Worm (Caenorhabditis elegans) whole organism, L4 larva: ENCODE data around the gene K08F9.3.

ENCODE experiments used
- D1046.2 ChIP-seq: fragments of 200-800 bp; sonication (Bioruptor generic); IDR thresholded peaks from 2 replicates; pipeline ENCODE4 v1.3.6; 2022; ENCODE audit warnings: missing genetic modification characterization, missing compliant biosample characterization
- F10B5.3 ChIP-seq: sonication (generic microtip); optimal IDR thresholded peaks from 2 replicates; lab custom pipeline; 2016; ENCODE audit warnings: mild to moderate bottlenecking, missing genetic modification characterization, missing compliant biosample characterization
- F26F4.8 ChIP-seq: fragments of 200-800 bp; sonication (Bioruptor generic); conservative IDR thresholded peaks from 2 replicates; pipeline ENCODE4 v1.3.6; 2022; ENCODE audit warnings: missing genetic modification characterization, missing compliant biosample characterization
- F44E2.7 ChIP-seq: fragments of 200-800 bp; sonication (Bioruptor generic); IDR thresholded peaks from 2 replicates; pipeline ENCODE4 v2.1.2; 2022; ENCODE audit warnings: missing genetic modification characterization, missing compliant biosample characterization
- Y105C5A.15 ChIP-seq: fragments of 200-800 bp; sonication (Bioruptor generic); IDR thresholded peaks from 2 replicates; pipeline ENCODE4 v1.3.6; 2022; ENCODE audit warnings: missing genetic modification characterization, missing compliant biosample characterization
- ZK337.2 ChIP-seq: fragments of 200-800 bp; sonication (Bioruptor generic); IDR thresholded peaks from 2 replicates; pipeline ENCODE4 v1.3.6; 2022; ENCODE audit warnings: missing genetic modification reagents, missing genetic modification characterization, missing compliant biosample characterization
- ZK546.5 ChIP-seq, 2 experiments: sonication (generic microtip); optimal IDR thresholded peaks; 2 replicates each; lab custom pipeline; 2017; ENCODE audit warnings: missing biosample characterization in 2 of 2, missing genetic modification characterization in 2 of 2
- aha-1 ChIP-seq: fragments of 150-350 bp; peaks from one replicate; lab custom pipeline; 2014; ENCODE audit warnings: missing biosample characterization, missing genetic modification characterization
- aly-2 ChIP-seq: sonication (generic microtip); optimal IDR thresholded peaks from 2 replicates; lab custom pipeline; 2018; ENCODE audit warnings: missing biosample characterization, missing genetic modification characterization
- ama-1 ChIP-seq: fragments of 150-350 bp; optimal IDR thresholded peaks from 2 replicates; lab custom pipeline; 2014; ENCODE audit warnings: inconsistent platforms, mixed read lengths
- arid-1 ChIP-seq: fragments of 200-800 bp; sonication (Bioruptor generic); conservative IDR thresholded peaks from 2 replicates; pipeline ENCODE4 v1.3.6; 2022; ENCODE audit warnings: missing genetic modification reagents, missing genetic modification characterization, missing compliant biosample characterization
- ceh-28 ChIP-seq: fragments of 150-350 bp; optimal IDR thresholded peaks from 2 replicates; lab custom pipeline; 2014; ENCODE audit warnings: missing biosample characterization, missing genetic modification reagents, missing genetic modification characterization
- ceh-44 ChIP-seq: fragments of 200-800 bp; sonication (Bioruptor generic); IDR thresholded peaks from 2 replicates; pipeline ENCODE4 v1.3.6; 2022; ENCODE audit warnings: missing genetic modification reagents, missing genetic modification characterization, missing compliant biosample characterization
- ceh-62 ChIP-seq: sonication (generic microtip); optimal IDR thresholded peaks from 2 replicates; lab custom pipeline; 2017; ENCODE audit warnings: missing biosample characterization, missing genetic modification characterization
- daf-12 ChIP-seq: fragments of 150-350 bp; optimal IDR thresholded peaks from 2 replicates; lab custom pipeline; 2014; ENCODE audit warnings: missing biosample characterization, missing genetic modification reagents, missing genetic modification characterization
- daf-16 ChIP-seq, 3 experiments: sonication (generic microtip); optimal IDR thresholded peaks; 2 replicates each; lab custom pipeline; 2016 to 2017; ENCODE audit warnings: missing genetic modification characterization in 3 of 3, missing genetic modification reagents in 3 of 3, mild to moderate bottlenecking in 2 of 3, missing compliant biosample characterization in 2 of 3, missing biosample characterization in 1 of 3, moderate library complexity in 1 of 3
- daf-19 ChIP-seq: fragments of 200-800 bp; sonication (Bioruptor generic); conservative IDR thresholded peaks from 2 replicates; pipeline ENCODE4 v1.3.6; 2022; ENCODE audit warnings: missing genetic modification characterization, missing compliant biosample characterization
- daf-8 ChIP-seq: fragments of 200-800 bp; sonication (Bioruptor generic); IDR thresholded peaks from 2 replicates; pipeline ENCODE4 v1.3.6; 2022; ENCODE audit warnings: missing genetic modification characterization, missing compliant biosample characterization
- dmd-6 ChIP-seq: fragments of 200-800 bp; sonication (Bioruptor generic); IDR thresholded peaks from 2 replicates; pipeline ENCODE4 v1.3.6; 2022; ENCODE audit warnings: missing genetic modification reagents, missing genetic modification characterization, missing compliant biosample characterization
- dmd-9 ChIP-seq: fragments of 200-800 bp; sonication (Bioruptor generic); IDR thresholded peaks from 2 replicates; pipeline ENCODE4 v1.3.6; 2022; ENCODE audit warnings: missing genetic modification reagents, missing genetic modification characterization, missing compliant biosample characterization
- dpl-1 ChIP-seq: fragments of 150-350 bp; optimal IDR thresholded peaks from 2 replicates; lab custom pipeline; 2014; ENCODE audit warnings: missing biosample characterization, missing genetic modification reagents, missing genetic modification characterization
- dve-1 ChIP-seq: sonication (generic microtip); optimal IDR thresholded peaks from 2 replicates; lab custom pipeline; 2017; ENCODE audit warnings: antibody characterized with exemption, mild to moderate bottlenecking, missing genetic modification characterization, missing compliant biosample characterization; ENCODE audit not compliant: insufficient read depth
- egl-43 ChIP-seq: fragments of 200-800 bp; sonication (Bioruptor generic); IDR thresholded peaks from 2 replicates; pipeline ENCODE4 v1.3.6; 2022; ENCODE audit warnings: missing genetic modification reagents, missing genetic modification characterization, missing compliant biosample characterization
- fkh-10 ChIP-seq: fragments of 150-350 bp; optimal IDR thresholded peaks from 2 replicates; lab custom pipeline; 2014; ENCODE audit warnings: missing biosample characterization, missing genetic modification reagents, missing genetic modification characterization
- fos-1 ChIP-seq: fragments of 150-350 bp; optimal IDR thresholded peaks from 2 replicates; lab custom pipeline; 2014; ENCODE audit warnings: missing biosample characterization, missing genetic modification characterization
- gei-8 ChIP-seq: fragments of 200-800 bp; sonication (Bioruptor generic); optimal IDR thresholded peaks from 2 replicates; lab custom pipeline; 2018; ENCODE audit warnings: mild to moderate bottlenecking, missing genetic modification characterization, missing compliant biosample characterization
- hlh-30 ChIP-seq: sonication (generic microtip); optimal IDR thresholded peaks from 2 replicates; lab custom pipeline; 2017; ENCODE audit warnings: antibody characterized with exemption, mild to moderate bottlenecking, missing genetic modification characterization, missing compliant biosample characterization; ENCODE audit not compliant: insufficient read depth
- hmg-1.1 ChIP-seq: fragments of 200-800 bp; sonication (Bioruptor generic); IDR thresholded peaks from 2 replicates; pipeline ENCODE4 v1.3.6; 2022; ENCODE audit warnings: missing genetic modification reagents, missing genetic modification characterization, missing compliant biosample characterization
- lim-7 ChIP-seq: fragments of 200-800 bp; sonication (Bioruptor generic); IDR thresholded peaks from 2 replicates; pipeline ENCODE4 v1.3.6; 2022; ENCODE audit warnings: missing genetic modification characterization, missing compliant biosample characterization
- lin-15B ChIP-seq: fragments of 150-350 bp; sonication (generic microtip); optimal IDR thresholded peaks from 3 replicates; lab custom pipeline; 2014; ENCODE audit warnings: missing biosample characterization, missing genetic modification characterization
- lin-38 ChIP-seq: fragments of 200-800 bp; sonication (Bioruptor generic); IDR thresholded peaks from 2 replicates; pipeline ENCODE4 v1.3.6; 2022; ENCODE audit warnings: missing genetic modification reagents, missing genetic modification characterization, missing compliant biosample characterization
- lin-39 ChIP-seq: fragments of 150-350 bp; optimal IDR thresholded peaks from 2 replicates; lab custom pipeline; 2014; ENCODE audit warnings: missing biosample characterization, missing genetic modification reagents, missing genetic modification characterization
- lsy-2 ChIP-seq, 2 experiments: fragments of 150-350 bp in 1 of 2; sonication (generic microtip) in 1 of 2; optimal IDR thresholded peaks; 2 replicates each; lab custom pipeline; 2014 to 2017; ENCODE audit warnings: missing biosample characterization in 2 of 2, missing genetic modification characterization in 2 of 2
- madf-9 ChIP-seq: fragments of 200-800 bp; sonication (Bioruptor generic); conservative IDR thresholded peaks from 2 replicates; pipeline ENCODE4 v1.3.6; 2022; ENCODE audit warnings: missing genetic modification reagents, missing genetic modification characterization, missing compliant biosample characterization
- mep-1 ChIP-seq: fragments of 150-350 bp; sonication (generic microtip); optimal IDR thresholded peaks from 3 replicates; lab custom pipeline; 2014; ENCODE audit warnings: missing biosample characterization, missing genetic modification characterization
- mes-2 ChIP-seq: sonication (generic microtip); optimal IDR thresholded peaks from 2 replicates; lab custom pipeline; 2016; ENCODE audit warnings: missing genotype, mild to moderate bottlenecking, missing genetic modification characterization, missing compliant biosample characterization; ENCODE audit not compliant: poor library complexity, severe bottlenecking
- mxl-3 ChIP-seq: fragments of 200-800 bp; sonication (Bioruptor generic); optimal IDR thresholded peaks from 2 replicates; lab custom pipeline; 2018; ENCODE audit warnings: mild to moderate bottlenecking, missing genetic modification characterization, missing compliant biosample characterization
- nhr-11 ChIP-seq: fragments of 150-350 bp; optimal IDR thresholded peaks from 2 replicates; lab custom pipeline; 2014; ENCODE audit warnings: missing biosample characterization, missing genetic modification characterization
- nhr-6 ChIP-seq: fragments of 150-350 bp; optimal IDR thresholded peaks from 2 replicates; lab custom pipeline; 2014; ENCODE audit warnings: missing biosample characterization, missing genetic modification characterization
- pha-4 ChIP-seq, 2 experiments: fragments of 150-350 bp in 1 of 2; fragments of 200-800 bp in 1 of 2; sonication (Bioruptor generic) in 1 of 2; IDR thresholded peaks in 1 of 2; optimal IDR thresholded peaks in 1 of 2; 2 replicates each; pipeline versions ENCODE4 v1.3.6 to Lab custom; 2014 to 2022; ENCODE audit warnings: missing genetic modification characterization in 2 of 2, missing genetic modification reagents in 2 of 2, missing biosample characterization in 1 of 2, missing compliant biosample characterization in 1 of 2
- sdz-12 ChIP-seq: fragments of 200-800 bp; sonication (Bioruptor generic); optimal IDR thresholded peaks from 2 replicates; lab custom pipeline; 2018; ENCODE audit warnings: mild to moderate bottlenecking, missing genetic modification characterization, missing compliant biosample characterization
- set-16 ChIP-seq: fragments of 200-800 bp; sonication (Bioruptor generic); IDR thresholded peaks from 2 replicates; pipeline ENCODE4 v1.3.6; 2022; ENCODE audit warnings: missing genetic modification reagents, missing genetic modification characterization, missing compliant biosample characterization
- snpc-1.2 ChIP-seq: fragments of 200-800 bp; sonication (Bioruptor generic); IDR thresholded peaks from 2 replicates; pipeline ENCODE4 v1.3.6; 2022; ENCODE audit warnings: missing genetic modification reagents, missing genetic modification characterization, missing compliant biosample characterization
- tag-97 ChIP-seq: fragments of 200-800 bp; sonication (Bioruptor generic); IDR thresholded peaks from 2 replicates; pipeline ENCODE4 v1.3.6; 2022; ENCODE audit warnings: missing genetic modification characterization, missing compliant biosample characterization
- tra-1 ChIP-seq: fragments of 200-800 bp; sonication (Bioruptor generic); IDR thresholded peaks from 2 replicates; pipeline ENCODE4 v1.3.6; 2022; ENCODE audit warnings: missing genetic modification reagents, missing genetic modification characterization, missing compliant biosample characterization
- vab-7 ChIP-seq: fragments of 200-800 bp; sonication (Bioruptor generic); IDR thresholded peaks from 2 replicates; pipeline ENCODE4 v1.3.6; 2022; ENCODE audit warnings: missing genetic modification reagents, missing genetic modification characterization, missing compliant biosample characterization
- zfp-2 ChIP-seq: sonication (generic microtip); optimal IDR thresholded peaks from 2 replicates; lab custom pipeline; 2016; ENCODE audit warnings: mild to moderate bottlenecking, missing genetic modification characterization, missing compliant biosample characterization
- zfp-3 ChIP-seq: fragments of 200-800 bp; sonication (Bioruptor generic); conservative IDR thresholded peaks from 2 replicates; pipeline ENCODE4 v1.3.6; 2022; ENCODE audit warnings: missing genetic modification reagents, missing genetic modification characterization, missing compliant biosample characterization
- ztf-11 ChIP-seq: fragments of 150-350 bp; optimal IDR thresholded peaks from 2 replicates; lab custom pipeline; 2014; ENCODE audit warnings: missing biosample characterization, missing genetic modification characterization

The K08F9.3 gene

DNA sequence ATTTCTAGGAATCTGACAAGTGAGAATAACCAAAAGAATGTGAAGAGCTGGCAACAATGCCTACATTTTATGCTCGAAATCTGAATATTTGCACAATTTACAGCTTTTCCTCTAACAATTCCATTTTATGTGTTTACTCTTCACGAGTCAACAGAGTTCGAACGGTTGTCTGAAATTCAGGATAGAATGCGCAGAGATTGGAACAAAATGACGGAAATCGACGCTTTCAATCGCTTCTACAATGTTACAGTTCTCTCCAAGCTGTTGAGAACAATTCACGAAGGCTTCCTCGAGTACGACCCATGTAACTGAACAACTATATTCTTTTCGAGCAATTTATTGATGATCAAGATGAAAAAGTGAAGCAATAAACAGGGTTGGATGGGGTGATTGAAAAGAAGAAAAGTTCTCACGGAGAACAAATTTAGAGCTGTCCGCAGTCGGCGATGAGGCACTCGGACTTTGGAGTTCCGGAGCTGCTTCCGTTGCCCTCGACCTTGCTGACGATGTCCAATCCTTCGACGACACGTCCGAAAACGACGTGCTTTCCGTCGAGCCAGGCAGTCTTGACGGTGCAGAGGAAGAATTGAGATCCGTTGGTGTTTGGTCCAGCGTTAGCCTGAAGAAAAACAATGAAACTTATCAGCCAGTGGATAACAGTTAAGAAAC is 46.0 kb downstream of the K08F9.3 start, which contains the start of gene Y75B12B.3 (continued):
- TF ChIP-seq tag-97 (GFP tag; lab: Robert Waterston, UW) (no peak), dve-1 (tag; lab: Kevin White, UChicago) (no peak), ceh-44 (no peak), lsy-2 (tag; optimal IDR thresholded peaks at IDR 0.05; lab: Kevin White, UChicago) (peak in 1 of 2 experiments; percentile 1), ama-1 (lab: Kevin White, UChicago) (peak; percentile 92), mxl-3 (no peak), aly-2 (tag; lab: Kevin White, UChicago) (peak; percentile 43), snpc-1.2 (GFP tag; lab: Robert Waterston, UW) (peak; percentile 70; the same call in 1 of the 2 replicates), sdz-12 (GFP tag; lab: Kevin White, UChicago) (peak; percentile 13), F44E2.7 (GFP tag; lab: Robert Waterston, UW) (no peak), daf-12 (tag; lab: Kevin White, UChicago) (no peak), dmd-6 (GFP tag; lab: Robert Waterston, UW) (no peak), hmg-1.1 (GFP tag; lab: Robert Waterston, UW) (no peak), ceh-62 (tag; lab: Kevin White, UChicago) (no peak), gei-8 (no peak), ztf-11 (tag; lab: Kevin White, UChicago) (no peak), zfp-2 (tag; lab: Kevin White, UChicago) (no peak), mep-1 (tag; lab: Kevin White, UChicago) (peak; percentile 11), lin-38 (GFP tag; lab: Robert Waterston, UW) (peak; percentile 52), fos-1 (tag; lab: Kevin White, UChicago) (no peak), daf-16 (GFP tag; optimal IDR thresholded peaks at IDR 0.05; lab: Kevin White, UChicago) (no peak), daf-16 (tag; optimal IDR thresholded peaks at IDR 0.05; lab: Kevin White, UChicago) (no peak), fkh-10 (GFP tag; lab: Kevin White, UChicago) (no peak), lim-7 (0 out of 2 replicates have a peak, but pooled peaks have one; percentile 48), daf-8 (no peak), arid-1 (GFP tag; lab: Robert Waterston, UW) (peak; percentile 39; the same call in 1 of the 2 replicates), ZK337.2 (GFP tag; lab: Robert Waterston, UW) (no peak), hlh-30 (tag; lab: Kevin White, UChicago) (no peak), lin-15B (tag; lab: Kevin White, UChicago) (no peak), daf-19 (GFP tag; lab: Robert Waterston, UW) (no peak), egl-43 (GFP tag; lab: Robert Waterston, UW) (peak; percentile 68), mes-2 (tag; lab: Kevin White, UChicago) (no peak), F26F4.8 (no peak), F10B5.3 (tag; lab: Kevin White, UChicago) (no peak), nhr-6 (tag; lab: Kevin White, UChicago) (no peak), dpl-1 (no peak), Y105C5A.15 (GFP tag; lab: Robert Waterston, UW) (peak; percentile 2; the same call in 1 of the 2 replicates), set-16 (GFP tag; lab: Robert Waterston, UW) (peak; percentile 65), D1046.2 (GFP tag; lab: Robert Waterston, UW) (no peak), vab-7 (peak; percentile 33; the same call in 1 of the 2 replicates), dmd-9 (GFP tag; lab: Robert Waterston, UW) (no peak), madf-9 (GFP tag; lab: Robert Waterston, UW) (no peak), nhr-11 (tag; lab: Kevin White, UChicago) (no peak), lin-39 (no peak), aha-1 (tag; lab: Kevin White, UChicago) (peak; percentile 75), ZK546.5 (tag; optimal IDR thresholded peaks at IDR 0.05; lab: Kevin White, UChicago) (no peak), zfp-3 (GFP tag; lab: Robert Waterston, UW) (no peak), pha-4 (GFP tag; IDR thresholded peaks at IDR 0.05; lab: Robert Waterston, UW) (no peak; the same call in 1 of the 2 replicates), pha-4 (tag; optimal IDR thresholded peaks at IDR 0.05; lab: Kevin White, UChicago) (no peak), ceh-28 (tag; lab: Kevin White, UChicago) (no peak), tra-1 (GFP tag; lab: Robert Waterston, UW) (no peak)
